Worm (Caenorhabditis elegans) whole organism, young adult: ENCODE results near the gene acs-11.
A peak's percentile ranks its signal among the peaks of the same experiment; 100 is the strongest.

Source experiments
- B0261.1 ChIP-seq: sonication (generic microtip); optimal IDR thresholded peaks from 2 replicates; lab custom pipeline; 2016; ENCODE audit warnings: mild to moderate bottlenecking, missing genetic modification characterization, moderate library complexity, missing compliant biosample characterization
- B0336.3 ChIP-seq: fragments of 200-800 bp; sonication (Bioruptor generic); IDR thresholded peaks from 2 replicates; pipeline ENCODE4 v1.3.6; 2022; ENCODE audit warnings: missing genetic modification characterization, missing compliant biosample characterization
- F39B2.1 ChIP-seq: fragments of 200-800 bp; sonication (Bioruptor generic); IDR thresholded peaks from 2 replicates; pipeline ENCODE4 v1.3.6; 2022; ENCODE audit warnings: missing genetic modification reagents, missing genetic modification characterization, missing compliant biosample characterization
- F52B5.7 ChIP-seq: sonication (generic microtip); optimal IDR thresholded peaks from 2 replicates; lab custom pipeline; 2016; ENCODE audit warnings: mild to moderate bottlenecking, missing genetic modification characterization, missing compliant biosample characterization
- T07F8.4 ChIP-seq: sonication (generic microtip); optimal IDR thresholded peaks from 2 replicates; lab custom pipeline; 2016; ENCODE audit warnings: mild to moderate bottlenecking, missing genetic modification characterization, moderate library complexity, missing compliant biosample characterization
- athp-1 ChIP-seq: sonication (generic microtip); optimal IDR thresholded peaks from 2 replicates; lab custom pipeline; 2017; ENCODE audit warnings: mild to moderate bottlenecking, missing genetic modification characterization, missing compliant biosample characterization
- attf-5 ChIP-seq: fragments of 200-800 bp; sonication (Bioruptor generic); optimal IDR thresholded peaks from 2 replicates; lab custom pipeline; 2018; ENCODE audit warnings: mild to moderate bottlenecking, missing genetic modification characterization, missing compliant biosample characterization
- cebp-1 ChIP-seq, 2 experiments: fragments of 200-800 bp in 1 of 2; sonication (Bioruptor generic) in 1 of 2; sonication (generic microtip) in 1 of 2; IDR thresholded peaks in 1 of 2; optimal IDR thresholded peaks in 1 of 2; 2 replicates each; pipeline versions ENCODE4 v1.3.6 to Lab custom; 2017 to 2022; ENCODE audit warnings: missing compliant biosample characterization in 2 of 2, missing genetic modification characterization in 2 of 2, mild to moderate bottlenecking in 1 of 2, missing genetic modification reagents in 1 of 2, moderate library complexity in 1 of 2
- cebp-2 ChIP-seq: fragments of 200-800 bp; sonication (Bioruptor generic); IDR thresholded peaks from 2 replicates; pipeline ENCODE4 v1.3.6; 2022; ENCODE audit warnings: missing genetic modification characterization, missing compliant biosample characterization
- ceh-100 ChIP-seq: fragments of 200-800 bp; sonication (Bioruptor generic); IDR thresholded peaks from 2 replicates; pipeline ENCODE4 v1.3.6; 2022; ENCODE audit warnings: missing genetic modification reagents, missing genetic modification characterization, missing compliant biosample characterization
- ceh-91 ChIP-seq: fragments of 200-800 bp; sonication (Bioruptor generic); IDR thresholded peaks from 2 replicates; pipeline ENCODE4 v1.3.6; 2022; ENCODE audit warnings: missing genetic modification reagents, missing genetic modification characterization, missing compliant biosample characterization
- dpff-1 ChIP-seq: sonication (generic microtip); optimal IDR thresholded peaks from 2 replicates; lab custom pipeline; 2017; ENCODE audit warnings: mild to moderate bottlenecking, missing genetic modification characterization, missing compliant biosample characterization
- dpl-1 ChIP-seq: fragments of 150-350 bp; optimal IDR thresholded peaks from 2 replicates; lab custom pipeline; 2014; ENCODE audit warnings: missing biosample characterization, missing genetic modification reagents, missing genetic modification characterization
- ets-4 ChIP-seq: fragments of 200-800 bp; sonication (Bioruptor generic); optimal IDR thresholded peaks from 2 replicates; lab custom pipeline; 2018; ENCODE audit warnings: mild to moderate bottlenecking, missing genetic modification characterization, missing compliant biosample characterization
- fkh-3 ChIP-seq: sonication (generic microtip); optimal IDR thresholded peaks from 2 replicates; lab custom pipeline; 2016; ENCODE audit warnings: mild to moderate bottlenecking, missing genetic modification characterization, missing compliant biosample characterization
- him-1 ChIP-seq: sonication (generic microtip); optimal IDR thresholded peaks from 2 replicates; lab custom pipeline; 2016; ENCODE audit warnings: missing genotype, missing genetic modification reagents, missing genetic modification characterization, missing compliant biosample characterization
- lag-1 ChIP-seq: fragments of 200-800 bp; sonication (Bioruptor generic); IDR thresholded peaks from 2 replicates; pipeline ENCODE4 v1.3.6; 2022; ENCODE audit warnings: missing genetic modification reagents, missing genetic modification characterization, missing compliant biosample characterization
- let-526 ChIP-seq: fragments of 200-800 bp; sonication (Bioruptor generic); IDR thresholded peaks from 2 replicates; pipeline ENCODE4 v1.3.6; 2022; ENCODE audit warnings: missing genetic modification reagents, missing genetic modification characterization, missing compliant biosample characterization
- lin-35 ChIP-seq, 3 experiments: fragments of 150-350 bp in 2 of 3; sonication (generic microtip) in 1 of 3; optimal IDR thresholded peaks; 2 replicates each; lab custom pipeline; 2014 to 2018; ENCODE audit warnings: missing biosample characterization in 3 of 3, missing genetic modification characterization in 3 of 3, missing genetic modification reagents in 3 of 3
- lin-40 ChIP-seq: sonication (generic microtip); optimal IDR thresholded peaks from 2 replicates; lab custom pipeline; 2016; ENCODE audit warnings: missing genetic modification characterization, mild to moderate bottlenecking, missing compliant biosample characterization, missing genotype, missing genetic modification reagents
- lir-1 ChIP-seq: fragments of 200-800 bp; sonication (Bioruptor generic); conservative IDR thresholded peaks from 2 replicates; pipeline ENCODE4 v1.3.6; 2022; ENCODE audit warnings: missing genetic modification reagents, missing genetic modification characterization, missing compliant biosample characterization
- lsy-27 ChIP-seq: sonication (generic microtip); optimal IDR thresholded peaks from 2 replicates; lab custom pipeline; 2017; ENCODE audit warnings: missing genetic modification characterization, mild to moderate bottlenecking, missing compliant biosample characterization, antibody characterized with exemption, missing genotype, borderline replicate concordance; ENCODE audit not compliant: insufficient read depth
- mes-4 ChIP-seq: sonication (generic microtip); optimal IDR thresholded peaks from 2 replicates; lab custom pipeline; 2016; ENCODE audit warnings: missing genotype, missing genetic modification characterization, missing compliant biosample characterization
- mxl-1 ChIP-seq: sonication (generic microtip); optimal IDR thresholded peaks from 2 replicates; lab custom pipeline; 2016; ENCODE audit warnings: missing genetic modification characterization, missing compliant biosample characterization
- nfyb-1 ChIP-seq: fragments of 200-800 bp; sonication (Bioruptor generic); IDR thresholded peaks from 2 replicates; pipeline ENCODE4 v1.3.6; 2022; ENCODE audit warnings: missing genetic modification reagents, missing genetic modification characterization, missing compliant biosample characterization
- nhr-179 ChIP-seq: sonication (generic microtip); optimal IDR thresholded peaks from 2 replicates; lab custom pipeline; 2016; ENCODE audit warnings: mild to moderate bottlenecking, missing genetic modification characterization, missing compliant biosample characterization
- nhr-27 ChIP-seq: fragments of 200-800 bp; sonication (Bioruptor generic); optimal IDR thresholded peaks from 2 replicates; lab custom pipeline; 2018; ENCODE audit warnings: mild to moderate bottlenecking, missing genetic modification characterization, moderate library complexity, missing compliant biosample characterization
- nhr-80 ChIP-seq: sonication (generic microtip); optimal IDR thresholded peaks from 2 replicates; lab custom pipeline; 2016; ENCODE audit warnings: missing genetic modification characterization, missing compliant biosample characterization
- pha-4 ChIP-seq: fragments of 150-350 bp; sonication (generic microtip); optimal IDR thresholded peaks from 2 replicates; lab custom pipeline; 2014; ENCODE audit warnings: missing biosample characterization, missing genetic modification reagents, missing genetic modification characterization
- rcor-1 ChIP-seq: fragments of 200-800 bp; sonication (Bioruptor generic); IDR thresholded peaks from 2 replicates; pipeline ENCODE4 v1.3.6; 2022; ENCODE audit warnings: missing genetic modification reagents, missing genetic modification characterization, missing compliant biosample characterization
- repo-1 ChIP-seq: sonication (generic microtip); optimal IDR thresholded peaks from 2 replicates; lab custom pipeline; 2017; ENCODE audit warnings: mild to moderate bottlenecking, missing genetic modification characterization, missing compliant biosample characterization

The acs-11 gene

DNA sequence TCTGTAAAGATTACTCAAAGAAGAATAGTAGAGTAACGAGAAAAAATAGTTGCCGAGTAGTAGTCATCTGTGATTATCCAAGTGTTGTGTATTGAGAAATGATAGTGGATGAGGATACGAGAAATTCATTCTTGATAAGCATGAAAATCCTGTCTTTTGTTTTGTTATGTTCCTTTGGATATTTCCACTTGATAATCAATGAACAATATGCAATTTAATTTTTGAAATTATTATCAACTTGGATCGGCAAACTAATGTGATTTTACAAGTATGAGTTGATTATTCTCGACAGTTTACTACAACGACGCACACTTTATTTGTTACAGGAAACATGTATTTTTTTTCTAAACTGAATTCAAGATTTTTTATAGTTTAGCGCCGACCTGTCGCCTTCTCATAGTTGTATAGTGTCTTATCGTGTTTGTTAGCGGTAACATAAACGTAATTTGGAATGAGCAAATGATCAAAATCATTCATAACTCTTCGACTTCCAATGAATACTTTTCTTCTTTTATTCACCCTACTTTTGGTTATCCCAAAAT lies 32.0 kb downstream of the acs-11 start, which contains the start of the genes F26G1.9 and F26G1.10:
Gene F26G1.9 (minus strand): TSS at position 101 of the 542 bp plus-strand sequence.
Gene F26G1.10 (plus strand): TSS at position 492 of the 542 bp plus-strand sequence.
- TF ChIP-seq dpl-1 (GFP tag; lab: Kevin White, UChicago) (no peak), lag-1 (GFP tag; lab: Robert Waterston, UW) (no peak), cebp-2 (GFP tag; lab: Robert Waterston, UW) (no peak), lin-40 (tag; lab: Kevin White, UChicago) (no peak), fkh-3 (tag; lab: Kevin White, UChicago) (no peak), ceh-91 (GFP tag; lab: Robert Waterston, UW) (no peak), mes-4 (tag; lab: Kevin White, UChicago) (no peak), B0336.3 (no peak), ets-4 (no peak), nhr-179 (tag; lab: Kevin White, UChicago) (no peak), repo-1 (tag; lab: Kevin White, UChicago) (no peak), cebp-1 (GFP tag; IDR thresholded peaks at IDR 0.05; lab: Robert Waterston, UW) (no peak), cebp-1 (tag; optimal IDR thresholded peaks at IDR 0.05; lab: Kevin White, UChicago) (no peak), mxl-1 (tag; lab: Kevin White, UChicago) (no peak), rcor-1 (GFP tag; lab: Robert Waterston, UW) (no peak)

DNA sequence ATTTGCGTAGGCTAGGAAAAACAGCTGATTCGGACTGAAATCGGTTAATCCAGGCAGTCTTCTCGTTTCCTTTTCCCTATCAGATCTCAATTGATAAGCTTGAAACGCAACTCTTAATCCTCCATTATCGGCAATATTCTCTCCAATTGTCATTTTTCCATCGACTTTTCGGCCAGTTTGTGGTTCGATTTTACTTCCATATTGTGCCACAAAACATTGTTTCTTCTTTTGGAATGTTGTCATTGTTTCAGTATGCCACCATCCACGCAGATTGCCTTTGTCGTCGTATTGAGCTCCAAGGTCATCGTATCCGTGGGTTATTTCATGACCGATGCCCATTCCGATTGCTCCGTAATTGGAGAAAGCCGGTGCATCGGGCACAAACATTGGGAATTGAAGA lies 33.9 kb downstream of the acs-11 start:
- TF ChIP-seq nhr-27 (tag; lab: Kevin White, UChicago) (no peak), attf-5 (GFP tag; lab: Kevin White, UChicago) (no peak), nfyb-1 (GFP tag; lab: Robert Waterston, UW) (no peak), ceh-100 (GFP tag; lab: Robert Waterston, UW) (no peak), lsy-27 (no peak)

DNA sequence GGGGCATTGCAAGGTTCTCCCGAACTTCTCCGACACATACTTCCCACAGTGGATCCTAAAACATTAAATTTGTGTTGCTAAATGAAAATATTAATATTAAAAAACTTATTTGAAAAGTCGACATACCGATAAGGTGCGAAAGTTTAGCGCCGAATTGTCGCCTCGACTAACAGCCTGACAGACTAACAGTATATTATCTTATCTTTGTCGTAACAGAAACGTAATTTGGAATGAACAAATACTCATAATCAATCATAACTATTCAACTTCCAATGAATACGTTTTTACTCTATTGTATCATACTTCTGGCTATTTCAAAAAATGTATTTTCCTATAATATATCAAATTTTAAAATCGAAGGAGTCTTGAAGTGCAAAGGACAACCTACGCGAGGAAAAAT lies 35.0 kb downstream of the acs-11 start, which contains the start of gene F26G1.11:
Gene F26G1.11 (plus strand): TSS at position 205 of the 400 bp plus-strand sequence.
- TF ChIP-seq athp-1, result no peak
- no peak for TF ChIP-seq pha-4
- peak; percentile 38 for TF ChIP-seq nhr-80 (tag; lab: Kevin White, UChicago)
- TF ChIP-seq lir-1 (GFP tag; lab: Robert Waterston, UW), result no peak
- TF ChIP-seq lin-35 (GFP tag; optimal IDR thresholded peaks at IDR 0.05; lab: Kevin White, UChicago), result no peak
- TF ChIP-seq F52B5.7 (tag; lab: Kevin White, UChicago), result no peak

DNA sequence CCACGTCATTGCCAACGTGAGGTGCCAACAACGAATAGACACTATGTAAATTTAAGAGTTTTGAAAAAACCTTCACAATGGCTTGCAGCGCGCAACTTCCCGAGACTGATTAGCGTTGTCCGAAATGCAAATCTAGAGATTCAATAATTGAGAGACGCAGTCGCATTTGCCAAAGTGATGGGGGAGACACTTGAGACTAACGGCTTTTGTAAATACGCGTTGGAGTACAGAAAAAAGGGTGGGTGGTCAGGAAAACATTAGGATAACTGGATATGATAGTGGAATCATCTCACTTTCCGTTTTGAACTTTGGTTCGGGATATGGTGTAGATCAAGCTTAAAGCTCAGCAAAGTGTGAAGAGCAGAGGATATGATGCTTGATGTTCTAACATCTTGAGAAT lies 37.8 kb downstream of the acs-11 start:
- TF ChIP-seq nhr-80 (tag; lab: Kevin White, UChicago), result no peak
- TF ChIP-seq attf-5 (GFP tag; lab: Kevin White, UChicago), result no peak
- no peak for TF ChIP-seq dpff-1 (tag; lab: Kevin White, UChicago)

DNA sequence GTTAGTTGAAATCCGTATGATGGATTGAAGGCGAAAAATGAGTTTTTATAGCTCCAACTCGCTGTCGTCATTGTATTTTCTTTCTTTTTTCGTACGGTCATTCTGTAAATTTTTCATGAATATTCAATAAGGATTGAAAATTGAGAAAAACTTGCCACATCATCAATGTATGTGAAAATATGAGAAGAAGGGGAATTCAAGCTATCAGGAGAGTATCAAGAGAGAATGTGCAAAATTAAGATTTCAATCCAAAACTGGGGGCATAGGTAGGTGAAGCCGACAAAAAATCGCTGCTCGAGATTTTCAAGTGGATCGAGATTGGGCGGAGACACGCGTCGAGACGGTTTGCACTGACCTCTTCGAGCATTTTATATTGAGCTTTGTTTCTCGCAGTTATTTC lies 42.5 kb downstream of the acs-11 start, which contains the start of gene nep-12:
Gene nep-12 (minus strand): TSS at position 101 of the 400 bp plus-strand sequence.
- TF ChIP-seq him-1 (tag; lab: Kevin White, UChicago) (no peak), B0261.1 (no peak), T07F8.4 (no peak), let-526 (GFP tag; lab: Robert Waterston, UW) (no peak), F39B2.1 (GFP tag; lab: Robert Waterston, UW) (no peak), ceh-100 (GFP tag; lab: Robert Waterston, UW) (no peak)
